Fruit fly (Drosophila melanogaster): Measurements from ENCODE around the gene Atg14.
A peak's percentile ranks its signal among the peaks of the same experiment; 100 is the strongest.

Gene Atg14

dm6 chr3R:29148072-29148471 lies 31.9 kb downstream of the Atg14 start, which contains the start of the genes CG11882 and Pglym78:
CG11882 (minus strand) TSS chr3R:29148172.
Pglym78 (plus strand) TSS chr3R:29148248.
- TF ChIP-seq kay (GFP tag; ENCODE audit: borderline replicate concordance) (no peak), cic (GFP tag; optimal IDR thresholded peaks at IDR 0.05) (peak; percentile 59), CG7045 (GFP tag; optimal IDR thresholded peaks at IDR 0.05) (peak; percentile 3), CG12768 (GFP tag; optimal IDR thresholded peaks at IDR 0.05) (peak; percentile 71), Crg-1 (GFP tag; optimal IDR thresholded peaks at IDR 0.05) (no peak), pad (GFP tag; optimal IDR thresholded peaks at IDR 0.05) (peak; percentile 61), tj (GFP tag; optimal IDR thresholded peaks at IDR 0.05) (peak; percentile 0), Mnt (GFP tag; optimal IDR thresholded peaks at IDR 0.05) (peak; percentile 62), CG11617 (GFP tag; optimal IDR thresholded peaks at IDR 0.05) (peak; percentile 30), CG1620 (GFP tag; optimal IDR thresholded peaks at IDR 0.05) (peak; percentile 73), CG33017 (tag; optimal IDR thresholded peaks at IDR 0.05) (peak; percentile 47), toe (GFP tag; optimal IDR thresholded peaks at IDR 0.05) (no peak), cnc (optimal IDR thresholded peaks at IDR 0.05) (no peak), bab1 (GFP tag; optimal IDR thresholded peaks at IDR 0.05) (peak; percentile 79), CG14711 (tag; optimal IDR thresholded peaks at IDR 0.05) (no peak), ovo (GFP tag; optimal IDR thresholded peaks at IDR 0.05) (peak; percentile 24), CG5204 (GFP tag; optimal IDR thresholded peaks at IDR 0.05) (no peak), Hr96 (GFP tag; optimal IDR thresholded peaks at IDR 0.05) (no peak), CG7101 (tag; optimal IDR thresholded peaks at IDR 0.05) (peak; percentile 66), Clk (GFP tag; optimal IDR thresholded peaks at IDR 0.05) (no peak)

dm6 chr3R:29151621-29152092 lies 35.5 kb downstream of the Atg14 start, which contains the start of gene eIF2D:
eIF2D (minus strand) TSS chr3R:29151794.
- TF ChIP-seq pad (GFP tag; optimal IDR thresholded peaks at IDR 0.05) = peak; percentile 21
- TF ChIP-seq Clk (GFP tag; optimal IDR thresholded peaks at IDR 0.05) = no peak
- peak; percentile 58 for TF ChIP-seq CG12768 (GFP tag; optimal IDR thresholded peaks at IDR 0.05)
- TF ChIP-seq CG7045 (GFP tag; optimal IDR thresholded peaks at IDR 0.05) = peak; percentile 34
- TF ChIP-seq CG11617 (GFP tag; optimal IDR thresholded peaks at IDR 0.05) = peak; percentile 58
- TF ChIP-seq CG33017 (tag; optimal IDR thresholded peaks at IDR 0.05) = peak; percentile 54
- peak; percentile 58 for TF ChIP-seq CG14711 (tag; optimal IDR thresholded peaks at IDR 0.05)
- TF ChIP-seq tj (GFP tag; optimal IDR thresholded peaks at IDR 0.05) = no peak
- TF ChIP-seq toe (GFP tag; optimal IDR thresholded peaks at IDR 0.05) = no peak
- TF ChIP-seq Crg-1 (GFP tag; optimal IDR thresholded peaks at IDR 0.05) = peak; percentile 29
- no peak for TF ChIP-seq ovo (GFP tag; optimal IDR thresholded peaks at IDR 0.05)
- peak; percentile 58 for TF ChIP-seq CG7101 (tag; optimal IDR thresholded peaks at IDR 0.05)
- no peak for TF ChIP-seq CG5204 (GFP tag; optimal IDR thresholded peaks at IDR 0.05)
- TF ChIP-seq bab1 (GFP tag; optimal IDR thresholded peaks at IDR 0.05) = peak; percentile 77
- peak; percentile 62 for TF ChIP-seq Mnt (GFP tag; optimal IDR thresholded peaks at IDR 0.05)
- no peak for TF ChIP-seq kay (GFP tag; ENCODE audit: borderline replicate concordance)
- peak; percentile 33 for TF ChIP-seq Hr96 (GFP tag; optimal IDR thresholded peaks at IDR 0.05)
- TF ChIP-seq CG1620 (GFP tag; optimal IDR thresholded peaks at IDR 0.05) = no peak

- TF ChIP-seq Hr96 (GFP tag; optimal IDR thresholded peaks at IDR 0.05) = peak; percentile 75
- no peak for TF ChIP-seq kay (GFP tag; ENCODE audit: borderline replicate concordance)
- TF ChIP-seq CG5204 (GFP tag; optimal IDR thresholded peaks at IDR 0.05) = no peak
- TF ChIP-seq CG7045 (GFP tag; optimal IDR thresholded peaks at IDR 0.05) = peak; percentile 22
- peak; percentile 47 for TF ChIP-seq cic (GFP tag; optimal IDR thresholded peaks at IDR 0.05)
- peak; percentile 61 for TF ChIP-seq Clk (GFP tag; optimal IDR thresholded peaks at IDR 0.05)
- peak; percentile 74 for TF ChIP-seq CG7101 (tag; optimal IDR thresholded peaks at IDR 0.05)
- TF ChIP-seq pad (GFP tag; optimal IDR thresholded peaks at IDR 0.05) = peak; percentile 72
- TF ChIP-seq CG12768 (GFP tag; optimal IDR thresholded peaks at IDR 0.05) = peak; percentile 63
- peak; percentile 88 for TF ChIP-seq bab1 (GFP tag; optimal IDR thresholded peaks at IDR 0.05)
- no peak for TF ChIP-seq toe (GFP tag; optimal IDR thresholded peaks at IDR 0.05)
- peak; percentile 61 for TF ChIP-seq CG11617 (GFP tag; optimal IDR thresholded peaks at IDR 0.05)
- peak; percentile 42 for TF ChIP-seq CG33017 (tag; optimal IDR thresholded peaks at IDR 0.05)
- TF ChIP-seq cnc (optimal IDR thresholded peaks at IDR 0.05) = peak; percentile 94 to 96
- TF ChIP-seq CG1620 (GFP tag; optimal IDR thresholded peaks at IDR 0.05) = peak; percentile 62
- peak; percentile 73 for TF ChIP-seq CG14711 (tag; optimal IDR thresholded peaks at IDR 0.05)
- TF ChIP-seq Mnt (GFP tag; optimal IDR thresholded peaks at IDR 0.05) = peak; percentile 77
- peak; percentile 77 for TF ChIP-seq Crg-1 (GFP tag; optimal IDR thresholded peaks at IDR 0.05)
- TF ChIP-seq tj (GFP tag; optimal IDR thresholded peaks at IDR 0.05) = peak; percentile 21
- peak; percentile 6 for TF ChIP-seq ovo (GFP tag; optimal IDR thresholded peaks at IDR 0.05)
Measured at dm6 chr3R:29153197-29153644, 37.0 kb downstream of the Atg14 start, which contains the start of the genes Slbp and Rpn2. Slbp (minus strand) TSS chr3R:29153266. Rpn2 (plus strand) TSS chr3R:29153524.

dm6 chr3R:29157418-29158398 lies 41.5 kb downstream of the Atg14 start, which contains the start of gene rdog:
rdog (plus strand) TSS chr3R:29158122.
- peak; percentile 97 for TF ChIP-seq ovo (GFP tag; optimal IDR thresholded peaks at IDR 0.05)
- TF ChIP-seq CG12768 (GFP tag; optimal IDR thresholded peaks at IDR 0.05) = peak; percentile 86
- peak; percentile 74 for TF ChIP-seq cic (GFP tag; optimal IDR thresholded peaks at IDR 0.05)
- peak; percentile 71 for TF ChIP-seq Mnt (GFP tag; optimal IDR thresholded peaks at IDR 0.05)
- TF ChIP-seq CG11617 (GFP tag; optimal IDR thresholded peaks at IDR 0.05) = peak; percentile 92
- peak; percentile 62 for TF ChIP-seq CG1620 (GFP tag; optimal IDR thresholded peaks at IDR 0.05)
- no peak for TF ChIP-seq toe (GFP tag; optimal IDR thresholded peaks at IDR 0.05)
- TF ChIP-seq Clk (GFP tag; optimal IDR thresholded peaks at IDR 0.05) = peak; percentile 53
- no peak for TF ChIP-seq kay (GFP tag; ENCODE audit: borderline replicate concordance)
- TF ChIP-seq CG33017 (tag; optimal IDR thresholded peaks at IDR 0.05) = peak; percentile 77
- TF ChIP-seq Hr96 (GFP tag; optimal IDR thresholded peaks at IDR 0.05) = peak; percentile 89
- peak; percentile 82 for TF ChIP-seq CG7045 (GFP tag; optimal IDR thresholded peaks at IDR 0.05)
- peak; percentile 63 for TF ChIP-seq CG14711 (tag; optimal IDR thresholded peaks at IDR 0.05)
- peak; percentile 59 for TF ChIP-seq tj (GFP tag; optimal IDR thresholded peaks at IDR 0.05)
- peak; percentile 80 for TF ChIP-seq CG7101 (tag; optimal IDR thresholded peaks at IDR 0.05)
- peak; percentile 65 for TF ChIP-seq Crg-1 (GFP tag; optimal IDR thresholded peaks at IDR 0.05)
- TF ChIP-seq cnc (optimal IDR thresholded peaks at IDR 0.05) = peak in 1 of 2 experiments; percentile 10
- peak; percentile 73 for TF ChIP-seq pad (GFP tag; optimal IDR thresholded peaks at IDR 0.05)
- TF ChIP-seq bab1 (GFP tag; optimal IDR thresholded peaks at IDR 0.05) = peak; percentile 80
- TF ChIP-seq CG5204 (GFP tag; optimal IDR thresholded peaks at IDR 0.05) = no peak

All from whole organism, adult.